Fruit fly (Drosophila melanogaster): Measurements from ENCODE around the gene CG42359.

Gene CG42359

DNA sequence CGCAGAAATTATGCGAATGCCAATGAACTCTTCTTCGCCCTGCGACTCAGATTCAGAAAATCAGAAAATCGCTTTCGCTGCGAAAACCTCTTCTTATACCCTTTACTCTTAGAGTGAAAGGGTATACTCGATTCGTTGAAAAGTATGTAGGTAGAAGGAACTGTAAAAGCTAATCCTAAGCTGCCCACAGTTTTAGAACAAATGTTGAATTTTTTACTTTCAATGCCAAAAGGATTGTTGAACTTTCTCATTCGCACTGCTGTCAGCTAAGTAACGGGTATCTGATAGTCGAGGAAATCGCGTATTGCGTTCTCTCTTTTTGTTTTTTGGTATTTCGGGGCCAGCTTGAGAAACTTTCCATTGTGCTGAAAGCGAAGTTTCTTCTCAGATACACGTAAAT lies 48.3 kb downstream of the CG42359 start (continued):
- TF ChIP-seq tx (GFP tag; optimal IDR thresholded peaks at IDR 0.05), result no peak
- TF ChIP-seq CG10565 (GFP tag; optimal IDR thresholded peaks at IDR 0.05), result no peak
- TF ChIP-seq CG10147 (GFP tag; optimal IDR thresholded peaks at IDR 0.05), result no peak
- TF ChIP-seq CG30403 (GFP tag; optimal IDR thresholded peaks at IDR 0.05), result peak; percentile 43
- no peak for TF ChIP-seq CG12236 (GFP tag; optimal IDR thresholded peaks at IDR 0.05)
- TF ChIP-seq CG8290 (GFP tag; optimal IDR thresholded peaks at IDR 0.05), result no peak
- TF ChIP-seq CG8290 (tag; optimal IDR thresholded peaks at IDR 0.05), result peak in 1 of 2 experiments; percentile 10
- TF ChIP-seq Blimp-1 (GFP tag; optimal IDR thresholded peaks at IDR 0.05), result peak; percentile 50
- no peak for TF ChIP-seq danr (GFP tag; IDR thresholded peaks at IDR 0.05)
- TF ChIP-seq unc-4 (GFP tag; IDR thresholded peaks at IDR 0.05; ENCODE audit: partially characterized antibody), result no peak
- no peak for TF ChIP-seq kay (GFP tag; optimal IDR thresholded peaks at IDR 0.05)
- TF ChIP-seq chif (GFP tag; optimal IDR thresholded peaks at IDR 0.05), result peak in 1 of 2 experiments; percentile 22
- peak; percentile 63 for TF ChIP-seq ara (GFP tag; IDR thresholded peaks at IDR 0.05)
- TF ChIP-seq inv (GFP tag; IDR thresholded peaks at IDR 0.05; ENCODE audit: partially characterized antibody), result peak; percentile 25; the same call in 1 of the 2 replicates
- no peak for TF ChIP-seq eyg (GFP tag; optimal IDR thresholded peaks at IDR 0.05)
- no peak for TF ChIP-seq pfk (GFP tag; optimal IDR thresholded peaks at IDR 0.05)
- peak in 1 of 2 experiments; percentile 69 for TF ChIP-seq bsh (GFP tag; optimal IDR thresholded peaks at IDR 0.05)
- TF ChIP-seq GATAe (GFP tag; conservative IDR thresholded peaks at IDR 0.05), result no peak
- no peak for TF ChIP-seq CG1024 (GFP tag; IDR thresholded peaks at IDR 0.05)
- no peak for TF ChIP-seq E2f2 (GFP tag; IDR thresholded peaks at IDR 0.05)
- TF ChIP-seq maf-S (GFP tag; optimal IDR thresholded peaks at IDR 0.05), result no peak
- peak; percentile 4 for TF ChIP-seq CG14710 (tag; optimal IDR thresholded peaks at IDR 0.05)
- peak; percentile 17 for TF ChIP-seq CG17829 (tag; optimal IDR thresholded peaks at IDR 0.05)
- peak; percentile 64; the same call in 2 of the 3 replicates for TF ChIP-seq hb (GFP tag; IDR thresholded peaks at IDR 0.05; ENCODE audit: partially characterized antibody)
- no peak for TF ChIP-seq hkb (optimal IDR thresholded peaks at IDR 0.05)
- TF ChIP-seq hkb (GFP tag; IDR thresholded peaks at IDR 0.05), result no peak
- TF ChIP-seq Optix (GFP tag; IDR thresholded peaks at IDR 0.05), result 0 out of 3 replicates have a peak, but pooled peaks have one; percentile 30
- TF ChIP-seq sqz (GFP tag; optimal IDR thresholded peaks at IDR 0.05), result no peak
- no peak for TF ChIP-seq CG2120 (GFP tag; optimal IDR thresholded peaks at IDR 0.05)
- no peak for TF ChIP-seq CG12219 (GFP tag; optimal IDR thresholded peaks at IDR 0.05)
- TF ChIP-seq jing (GFP tag; optimal IDR thresholded peaks at IDR 0.05), result peak; percentile 9
- no peak for TF ChIP-seq CG43689 (GFP tag; IDR thresholded peaks at IDR 0.05)
- TF ChIP-seq CG4820 (GFP tag; optimal IDR thresholded peaks at IDR 0.05), result peak; percentile 37
- no peak for TF ChIP-seq dm (GFP tag; optimal IDR thresholded peaks at IDR 0.05)
- no peak for TF ChIP-seq Mad (GFP tag; optimal IDR thresholded peaks at IDR 0.05)
- no peak for TF ChIP-seq repo (GFP tag; optimal IDR thresholded peaks at IDR 0.05)
- TF ChIP-seq Hmx (GFP tag; optimal IDR thresholded peaks at IDR 0.05), result no peak
- no peak for TF ChIP-seq HHEX (GFP tag; optimal IDR thresholded peaks at IDR 0.05)
- no peak for TF ChIP-seq tio (GFP tag; optimal IDR thresholded peaks at IDR 0.05)
- TF ChIP-seq CG17385 (GFP tag; optimal IDR thresholded peaks at IDR 0.05), result peak; percentile 23
- TF ChIP-seq unpg (GFP tag; optimal IDR thresholded peaks at IDR 0.05), result peak; percentile 45
- TF ChIP-seq wek (GFP tag; optimal IDR thresholded peaks at IDR 0.05), result no peak
- no peak for TF ChIP-seq run (tag; optimal IDR thresholded peaks at IDR 0.05)
- TF ChIP-seq Oli (tag; optimal IDR thresholded peaks at IDR 0.05), result peak; percentile 61
- TF ChIP-seq CG31388 (GFP tag; optimal IDR thresholded peaks at IDR 0.05), result no peak
- no peak for TF ChIP-seq CTCF (GFP tag; optimal IDR thresholded peaks at IDR 0.05)
- TF ChIP-seq zen2 (GFP tag; IDR thresholded peaks at IDR 0.05; ENCODE audit: partially characterized antibody), result no peak
- no peak for TF ChIP-seq CG10959 (GFP tag; IDR thresholded peaks at IDR 0.05)
- TF ChIP-seq CG30020 (tag; optimal IDR thresholded peaks at IDR 0.05), result no peak
- no peak for TF ChIP-seq wdn (GFP tag; IDR thresholded peaks at IDR 0.05)
- TF ChIP-seq Gsc (GFP tag; IDR thresholded peaks at IDR 0.05), result no peak
- TF ChIP-seq Atf3 (GFP tag; optimal IDR thresholded peaks at IDR 0.05), result no peak
- no peak for TF ChIP-seq CG11723 (GFP tag; optimal IDR thresholded peaks at IDR 0.05)
